Fruit fly (Drosophila melanogaster) whole organism, wandering third instar larva: ENCODE measurements around the gene CG11596.
A peak's percentile ranks its signal among the peaks of the same experiment; 100 is the strongest.

Experiments used
- CG9705 ChIP-seq: fragments of 200-800 bp; sonication (Bioruptor generic); optimal IDR thresholded peaks from 2 replicates; lab custom pipeline; 2018; ENCODE audit warnings: missing biosample characterization, mild to moderate bottlenecking, missing genetic modification characterization
- Dif ChIP-seq: fragments of 200-275, 200-300 bp; sonication (Bioruptor generic); optimal IDR thresholded peaks from 2 replicates; lab custom pipeline; 2018; ENCODE audit warnings: missing biosample characterization, missing genetic modification characterization; ENCODE audit not compliant: partially characterized antibody
- Hnf4 ChIP-seq: fragments of 200-800 bp; sonication (Bioruptor generic); optimal IDR thresholded peaks from 2 replicates; lab custom pipeline; 2016; ENCODE audit warnings: missing biosample characterization, mild to moderate bottlenecking, missing genetic modification characterization
- Sp1 ChIP-seq: fragments of 200-800 bp; sonication (Bioruptor generic); optimal IDR thresholded peaks from 3 replicates; lab custom pipeline; 2019; ENCODE audit warnings: missing biosample characterization, mild to moderate bottlenecking, missing genetic modification characterization, moderate library complexity
- jim ChIP-seq: fragments of 175-275, 200-325 bp; sonication (Bioruptor generic); optimal IDR thresholded peaks from 2 replicates; lab custom pipeline; 2016; ENCODE audit warnings: missing biosample characterization, mild to moderate bottlenecking, missing genetic modification characterization
- lola ChIP-seq: fragments of >200 bp; optimal IDR thresholded peaks from 2 replicates; lab custom pipeline; 2017; ENCODE audit warnings: missing biosample characterization, missing genetic modification characterization
- pan ChIP-seq: fragments of >200 bp; optimal IDR thresholded peaks from 2 replicates; lab custom pipeline; 2017
- sage ChIP-seq: fragments of 200-800 bp; sonication (Bioruptor generic); optimal IDR thresholded peaks from 2 replicates; lab custom pipeline; 2016; ENCODE audit warnings: missing biosample characterization, mild to moderate bottlenecking, missing genetic modification characterization
- usp ChIP-seq: fragments of >200 bp; optimal IDR thresholded peaks from 2 replicates; lab custom pipeline; 2017; ENCODE audit warnings: missing biosample characterization, missing genetic modification characterization

DNA sequence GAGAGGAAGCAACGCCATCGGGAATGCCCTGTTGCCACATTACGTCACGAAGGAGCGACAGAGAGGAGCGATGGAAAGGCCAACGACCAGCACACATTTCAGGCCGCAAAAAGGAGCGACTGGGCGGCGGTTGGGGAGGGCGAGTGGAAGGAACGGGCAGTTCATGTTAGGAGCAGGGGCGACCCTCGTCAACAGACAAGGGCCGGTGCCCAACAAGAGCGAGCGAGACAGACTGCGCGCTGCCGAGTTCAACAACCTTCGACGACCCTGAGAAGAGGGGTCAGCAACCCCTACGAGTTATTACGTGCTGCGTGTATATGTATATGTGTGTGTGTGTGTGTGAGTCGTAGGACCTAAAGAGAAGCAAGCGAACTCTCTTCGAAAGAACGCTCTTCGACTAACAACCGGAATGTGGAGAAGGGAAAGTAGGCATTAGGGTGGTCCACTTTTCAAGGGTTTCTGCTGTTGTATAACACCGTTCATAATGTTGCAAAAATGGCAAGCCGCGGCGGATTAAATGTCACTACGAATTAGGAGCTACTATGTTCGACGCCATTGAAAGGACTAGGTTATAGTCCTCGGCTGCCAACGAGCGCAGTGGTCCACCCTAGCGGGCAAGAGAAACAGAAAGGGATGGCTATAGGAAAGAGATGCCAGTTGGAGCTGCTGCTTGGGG lies 24.0 kb downstream of the CG11596 start:
- no peak for TF ChIP-seq usp
- TF ChIP-seq Dif (GFP tag; lab: Kevin White, UChicago) = no peak
- TF ChIP-seq jim (GFP tag; lab: Kevin White, UChicago) = no peak
- no peak for TF ChIP-seq lola (GFP tag; lab: Kevin White, UChicago)
- no peak for TF ChIP-seq pan (lab: Kevin White, UChicago)
- TF ChIP-seq Sp1 (GFP tag; lab: Kevin White, UChicago) = peak; percentile 99
- peak; percentile 94 for TF ChIP-seq CG9705 (GFP tag; lab: Kevin White, UChicago)
- peak; percentile 97 for TF ChIP-seq Hnf4 (GFP tag; lab: Kevin White, UChicago)
- TF ChIP-seq sage = peak; percentile 96
